Worm (Caenorhabditis elegans): ENCODE results near the gene E04F6.9.

DNA sequence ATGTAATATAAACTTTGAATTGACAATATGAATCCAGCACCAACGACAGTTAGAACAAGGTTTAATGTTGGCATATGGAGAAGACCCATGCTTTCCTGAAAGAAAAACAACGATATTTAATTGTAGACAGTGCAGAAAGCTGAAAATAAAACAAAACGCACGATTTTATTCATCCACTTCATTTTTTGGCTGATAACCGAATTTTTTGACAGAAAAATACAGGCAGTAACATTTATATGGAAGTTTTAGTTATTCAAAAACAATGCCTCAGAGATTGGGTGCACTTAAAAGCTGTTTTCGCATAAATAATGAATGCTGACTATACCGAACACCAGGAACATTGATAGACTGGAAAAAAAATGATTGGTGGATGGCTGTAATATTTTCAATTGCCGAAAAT, 46.2 kb downstream of the E04F6.9 start, which contains the start of gene mfsd-13.2:
- TF ChIP-seq him-1 (tag; optimal IDR thresholded peaks at IDR 0.05) (no peak), dao-5 (tag; optimal IDR thresholded peaks at IDR 0.05) (no peak)
